Fruit fly (Drosophila melanogaster) whole organism, embryonic: ENCODE data around the gene Prosalpha6.
A peak's percentile ranks its signal among the peaks of the same experiment; 100 is the strongest.

Experiments used
- Adf1 ChIP-seq: fragments of 200-800 bp; sonication (Bioruptor generic); IDR thresholded peaks from 2 replicates; pipeline ENCODE4 v1.3.6; 2022; ENCODE audit warnings: missing biosample characterization, missing genetic modification characterization
- Awh ChIP-seq: fragments of 200-800 bp; sonication (Bioruptor generic); IDR thresholded peaks from 2 replicates; pipeline ENCODE4, ENCODE4 v1.3.6; 2022; ENCODE audit warnings: missing biosample characterization, missing genetic modification characterization
- Blimp-1 ChIP-seq: fragments of 200-800 bp; sonication (Bioruptor generic); optimal IDR thresholded peaks from 3 replicates; lab custom pipeline; 2018; ENCODE audit warnings: missing biosample characterization, missing genetic modification characterization, mild to moderate bottlenecking, moderate library complexity, missing genetic modification reagents
- CG12071 ChIP-seq: fragments of 200-800 bp; sonication (Bioruptor generic); optimal IDR thresholded peaks from 3 replicates; lab custom pipeline; 2018; ENCODE audit warnings: missing biosample characterization, mild to moderate bottlenecking, missing genetic modification characterization
- CG13775 ChIP-seq: fragments of 200-800 bp; sonication (Bioruptor generic); optimal IDR thresholded peaks from 3 replicates; lab custom pipeline; 2017; ENCODE audit warnings: missing biosample characterization, mild to moderate bottlenecking, missing genetic modification characterization
- CG14014 ChIP-seq: fragments of 200-800 bp; sonication (Bioruptor generic); IDR thresholded peaks from 2 replicates; pipeline ENCODE4 v1.3.6; 2022; ENCODE audit warnings: missing biosample characterization, missing genetic modification characterization
- CG18619 ChIP-seq: fragments of 200-800 bp; sonication (Bioruptor generic); optimal IDR thresholded peaks from 3 replicates; lab custom pipeline; 2017; ENCODE audit warnings: missing biosample characterization, mild to moderate bottlenecking, missing genetic modification characterization
- CG2875 ChIP-seq: fragments of 200-800 bp; sonication (Bioruptor generic); optimal IDR thresholded peaks from 2 replicates; lab custom pipeline; 2017; ENCODE audit warnings: missing biosample characterization, mild to moderate bottlenecking, missing genetic modification characterization, missing genetic modification reagents
- CG31365 ChIP-seq: fragments of 200-800 bp; sonication (Bioruptor generic); optimal IDR thresholded peaks from 2 replicates; lab custom pipeline; 2018; ENCODE audit warnings: missing biosample characterization, mild to moderate bottlenecking, missing genetic modification characterization
- CG32767 ChIP-seq: fragments of 200-800 bp; sonication (Bioruptor generic); IDR thresholded peaks from 2 replicates; pipeline ENCODE4 v1.3.6; 2022; ENCODE audit warnings: missing biosample characterization, missing genetic modification characterization
- CG4404 ChIP-seq: fragments of 200-800 bp; sonication (Bioruptor generic); IDR thresholded peaks from 2 replicates; pipeline ENCODE4 v1.3.6; 2022; ENCODE audit warnings: missing biosample characterization, missing genetic modification characterization
- CG4424 ChIP-seq: fragments of 200-800 bp; sonication (Bioruptor generic); optimal IDR thresholded peaks from 3 replicates; lab custom pipeline; 2016; ENCODE audit warnings: missing biosample characterization, missing genetic modification characterization
- CG6813 ChIP-seq: fragments of 200-800 bp; sonication (Bioruptor generic); optimal IDR thresholded peaks from 2 replicates; lab custom pipeline; 2017; ENCODE audit warnings: missing biosample characterization, missing genetic modification characterization, mild to moderate bottlenecking, moderate library complexity, missing genetic modification reagents
- CG8089 ChIP-seq: fragments of 200-800 bp; sonication (Bioruptor generic); optimal IDR thresholded peaks from 3 replicates; lab custom pipeline; 2016; ENCODE audit warnings: missing biosample characterization, missing genetic modification characterization
- CG8281 ChIP-seq: fragments of 200-800 bp; sonication (Bioruptor generic); optimal IDR thresholded peaks from 2 replicates; lab custom pipeline; 2018; ENCODE audit warnings: missing biosample characterization, mild to moderate bottlenecking, missing genetic modification characterization, moderate library complexity
- Dp ChIP-seq: fragments of 200-800 bp; sonication (Bioruptor generic); optimal IDR thresholded peaks from 2 replicates; lab custom pipeline; 2018; ENCODE audit warnings: missing biosample characterization, mild to moderate bottlenecking, missing genetic modification characterization, moderate library complexity
- E2f2 ChIP-seq: fragments of 200-800 bp; sonication (Bioruptor generic); IDR thresholded peaks from 2 replicates; pipeline ENCODE4 v1.3.6; 2022; ENCODE audit warnings: missing biosample characterization, missing genetic modification characterization
- Ets65A ChIP-seq: fragments of 200-800 bp; sonication (Bioruptor generic); peaks from one replicate; lab custom pipeline; 2016; ENCODE audit warnings: missing biosample characterization, missing genetic modification characterization
- Ets97D ChIP-seq: fragments of 200-800 bp; sonication (Bioruptor generic); optimal IDR thresholded peaks from 3 replicates; lab custom pipeline; 2016; ENCODE audit warnings: missing biosample characterization, missing genetic modification characterization
- Fer3 ChIP-seq: fragments of 200-800 bp; sonication (Bioruptor generic); optimal IDR thresholded peaks from 2 replicates; lab custom pipeline; 2018; ENCODE audit warnings: missing biosample characterization, mild to moderate bottlenecking, missing genetic modification characterization, moderate library complexity
- HLHmδ ChIP-seq: fragments of 200-800 bp; sonication (Bioruptor generic); optimal IDR thresholded peaks from 2 replicates; lab custom pipeline; 2018; ENCODE audit warnings: missing biosample characterization, mild to moderate bottlenecking, missing genetic modification characterization, moderate library complexity
- MBD-R2 ChIP-seq: fragments of 200-800 bp; sonication (Bioruptor generic); IDR thresholded peaks from 2 replicates; pipeline ENCODE4 v1.3.6; 2022; ENCODE audit warnings: missing biosample characterization, missing genetic modification characterization
- MESR4 ChIP-seq: fragments of 200-800 bp; sonication (Bioruptor generic); optimal IDR thresholded peaks from 2 replicates; lab custom pipeline; 2018; ENCODE audit warnings: missing biosample characterization, mild to moderate bottlenecking, missing genetic modification characterization, moderate library complexity
- Meics ChIP-seq: fragments of 200-800 bp; sonication (Bioruptor generic); optimal IDR thresholded peaks from 2 replicates; lab custom pipeline; 2017; ENCODE audit warnings: missing biosample characterization, mild to moderate bottlenecking, missing genetic modification characterization
- Neu2 ChIP-seq: fragments of 200-800 bp; sonication (Bioruptor generic); optimal IDR thresholded peaks from 3 replicates; lab custom pipeline; 2016; ENCODE audit warnings: missing biosample characterization, missing genetic modification characterization, borderline replicate concordance
- Nf-YA ChIP-seq: fragments of 200-800 bp; sonication (Bioruptor generic); IDR thresholded peaks from 2 replicates; pipeline ENCODE4 v1.3.6; 2022; ENCODE audit warnings: missing biosample characterization, missing genetic modification characterization
- Oli ChIP-seq: fragments of 200-800 bp; sonication (Bioruptor generic); optimal IDR thresholded peaks from 2 replicates; lab custom pipeline; 2018; ENCODE audit warnings: missing biosample characterization, mild to moderate bottlenecking, missing genetic modification characterization, moderate library complexity
- Rx ChIP-seq: fragments of 200-800 bp; sonication (Bioruptor generic); IDR thresholded peaks from 2 replicates; pipeline ENCODE4 v1.3.6; 2022; ENCODE audit warnings: missing biosample characterization, missing genetic modification characterization
- Sox102F ChIP-seq: fragments of 200-800 bp; sonication (Bioruptor generic); optimal IDR thresholded peaks from 2 replicates; lab custom pipeline; 2018; ENCODE audit warnings: missing biosample characterization, mild to moderate bottlenecking, missing genetic modification characterization, moderate library complexity
- al ChIP-seq: fragments of 200-800 bp; sonication (Bioruptor generic); IDR thresholded peaks from 2 replicates; pipeline ENCODE4 v1.3.6; 2022; ENCODE audit warnings: missing biosample characterization, missing genetic modification characterization
- bowl ChIP-seq: fragments of 200-800 bp; sonication (Bioruptor generic); IDR thresholded peaks from 2 replicates; pipeline ENCODE4 v1.3.6; 2022; ENCODE audit warnings: missing biosample characterization, missing genetic modification characterization
- caup ChIP-seq: fragments of 200-800 bp; sonication (Bioruptor generic); optimal IDR thresholded peaks from 3 replicates; lab custom pipeline; 2017; ENCODE audit warnings: missing biosample characterization, mild to moderate bottlenecking, missing genetic modification characterization, moderate library complexity; ENCODE audit not compliant: severe bottlenecking
- emc ChIP-seq: fragments of 200-800 bp; sonication (Bioruptor generic); optimal IDR thresholded peaks from 2 replicates; lab custom pipeline; 2016; ENCODE audit warnings: missing biosample characterization, missing genetic modification characterization
- exex ChIP-seq: fragments of 200-800 bp; sonication (Bioruptor generic); optimal IDR thresholded peaks from 4 replicates; lab custom pipeline; 2018; ENCODE audit warnings: missing biosample characterization, mild to moderate bottlenecking, missing genetic modification characterization, moderate library complexity
- ftz-f1 ChIP-seq: fragments of 200-800 bp; sonication (Bioruptor generic); optimal IDR thresholded peaks from 2 replicates; lab custom pipeline; 2016; ENCODE audit warnings: missing biosample characterization, missing genetic modification characterization
- fu2 ChIP-seq: fragments of 200-800 bp; sonication (Bioruptor generic); optimal IDR thresholded peaks from 2 replicates; lab custom pipeline; 2016; ENCODE audit warnings: missing biosample characterization, missing genetic modification characterization
- gfzf ChIP-seq: fragments of 200-800 bp; sonication (Bioruptor generic); optimal IDR thresholded peaks from 2 replicates; lab custom pipeline; 2016; ENCODE audit warnings: missing biosample characterization, mild to moderate bottlenecking, missing genetic modification characterization, moderate library complexity
- ind ChIP-seq: fragments of 200-800 bp; sonication (Bioruptor generic); optimal IDR thresholded peaks from 3 replicates; lab custom pipeline; 2016; ENCODE audit warnings: missing biosample characterization, missing genetic modification characterization
- mam ChIP-seq: fragments of 200-800 bp; sonication (Bioruptor generic); optimal IDR thresholded peaks from 3 replicates; lab custom pipeline; 2016; ENCODE audit warnings: missing biosample characterization, missing genetic modification characterization
- phol ChIP-seq: fragments of 200-800 bp; sonication (Bioruptor generic); optimal IDR thresholded peaks from 3 replicates; lab custom pipeline; 2018; ENCODE audit warnings: missing biosample characterization, mild to moderate bottlenecking, missing genetic modification characterization, moderate library complexity
- pzg ChIP-seq: fragments of 200-800 bp; sonication (Bioruptor generic); optimal IDR thresholded peaks from 3 replicates; lab custom pipeline; 2018; ENCODE audit warnings: missing biosample characterization, mild to moderate bottlenecking, missing genetic modification characterization, moderate library complexity
- sc ChIP-seq, 3 experiments: fragments of >200 bp in 2 of 3; fragments of 200-800 bp in 1 of 3; sonication (Bioruptor generic) in 1 of 3; optimal IDR thresholded peaks; 2 replicates in 2 of 3; 3 replicates in 1 of 3; lab custom pipeline; 2017; ENCODE audit warnings: mild to moderate bottlenecking in 1 of 3, missing biosample characterization in 1 of 3, missing genetic modification characterization in 1 of 3, missing genetic modification reagents in 1 of 3
- sna ChIP-seq: fragments of 200-800 bp; sonication (Bioruptor generic); IDR thresholded peaks from 2 replicates; pipeline ENCODE4 v1.3.6; 2022; ENCODE audit warnings: missing biosample characterization, missing genetic modification characterization; ENCODE audit not compliant: partially characterized antibody
- so ChIP-seq: fragments of 200-800 bp; sonication (Bioruptor generic); IDR thresholded peaks from 3 replicates; pipeline ENCODE4 v1.3.6; 2022; ENCODE audit warnings: missing biosample characterization, missing genetic modification characterization
- stwl ChIP-seq: fragments of 200-800 bp; sonication (Bioruptor generic); optimal IDR thresholded peaks from 3 replicates; lab custom pipeline; 2018; ENCODE audit warnings: missing biosample characterization, mild to moderate bottlenecking, missing genetic modification characterization, moderate library complexity
- tll ChIP-seq, 2 experiments: fragments of 200-800 bp in 1 of 2; fragments of >200 bp in 1 of 2; sonication (Bioruptor generic) in 1 of 2; optimal IDR thresholded peaks; 2 replicates each; lab custom pipeline; 2017 to 2019; ENCODE audit warnings: missing biosample characterization in 2 of 2, missing genetic modification characterization in 2 of 2, mild to moderate bottlenecking in 1 of 2, moderate library complexity in 1 of 2
- tx ChIP-seq: fragments of 200-800 bp; sonication (Bioruptor generic); optimal IDR thresholded peaks from 2 replicates; lab custom pipeline; 2016; ENCODE audit warnings: missing biosample characterization, missing genetic modification characterization
- wek ChIP-seq: fragments of 200-800 bp; sonication (Bioruptor generic); optimal IDR thresholded peaks from 3 replicates; lab custom pipeline; 2018; ENCODE audit warnings: missing biosample characterization, mild to moderate bottlenecking, missing genetic modification characterization, moderate library complexity

The Prosalpha6 gene

DNA sequence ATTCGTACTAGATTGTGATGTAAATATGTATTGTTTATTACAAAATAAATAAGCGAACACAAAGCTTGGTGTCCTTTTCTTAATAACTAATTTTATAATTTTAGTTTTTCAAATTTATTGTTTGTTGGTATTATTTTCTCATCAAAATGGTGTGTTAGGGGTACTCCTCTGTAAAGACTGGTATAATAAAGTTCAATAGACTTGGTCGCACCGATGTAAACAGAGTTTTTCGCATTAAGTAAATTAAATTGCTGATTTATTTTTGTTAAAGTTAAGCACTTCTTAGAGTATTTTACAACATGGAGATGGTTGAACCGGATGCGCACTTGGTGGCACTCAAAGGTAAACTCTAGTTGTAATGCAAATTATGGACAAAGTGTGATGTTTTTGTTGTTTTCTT lies 45.4 kb downstream of the Prosalpha6 start, which contains the start of gene CG4953 (continued):
- TF ChIP-seq Sox102F (GFP tag; lab: Kevin White, UChicago) (no peak), ftz-f1 (GFP tag; lab: Kevin White, UChicago) (no peak), CG8281 (tag; lab: Kevin White, UChicago) (no peak), HLHmδ (GFP tag; lab: Kevin White, UChicago) (no peak), stwl (peak; percentile 32), fu2 (GFP tag; lab: Kevin White, UChicago) (no peak), emc (GFP tag; lab: Kevin White, UChicago) (no peak), al (GFP tag; lab: Robert Waterston, UW) (no peak), Ets97D (no peak), CG13775 (GFP tag; lab: Kevin White, UChicago) (no peak), gfzf (GFP tag; lab: Kevin White, UChicago) (peak; percentile 67), E2f2 (GFP tag; lab: Robert Waterston, UW) (peak; percentile 26; the same call in 1 of the 2 replicates), Awh (GFP tag; lab: Robert Waterston, UW) (no peak), Ets65A (GFP tag; lab: Kevin White, UChicago) (no peak), pzg (GFP tag; lab: Kevin White, UChicago) (peak; percentile 44), CG18619 (GFP tag; lab: Kevin White, UChicago) (no peak), CG8089 (no peak), MESR4 (peak; percentile 33), CG12071 (no peak), tll (GFP tag; optimal IDR thresholded peaks at IDR 0.05; lab: Kevin White, UChicago) (no peak), CG4424 (GFP tag; lab: Kevin White, UChicago) (no peak), Fer3 (no peak), caup (GFP tag; lab: Kevin White, UChicago) (no peak), sna (no peak), bowl (GFP tag; lab: Robert Waterston, UW) (no peak), wek (GFP tag; lab: Kevin White, UChicago) (peak; percentile 93), exex (tag; lab: Kevin White, UChicago) (no peak), Adf1 (no peak), MBD-R2 (GFP tag; lab: Robert Waterston, UW) (peak; percentile 66), Neu2 (GFP tag; lab: Kevin White, UChicago) (no peak), CG14014 (GFP tag; lab: Robert Waterston, UW) (no peak), Nf-YA (GFP tag; lab: Robert Waterston, UW) (no peak), mam (GFP tag; lab: Kevin White, UChicago) (no peak), Oli (tag; lab: Kevin White, UChicago) (no peak), Meics (GFP tag; lab: Kevin White, UChicago) (no peak), CG32767 (GFP tag; lab: Robert Waterston, UW) (no peak), phol (peak; percentile 0), Rx (no peak), CG2875 (GFP tag; lab: Kevin White, UChicago) (no peak), Blimp-1 (no peak), CG6813 (GFP tag; lab: Kevin White, UChicago) (no peak), tx (GFP tag; lab: Kevin White, UChicago) (no peak), Dp (peak; percentile 14), CG31365 (no peak), ind (GFP tag; lab: Kevin White, UChicago) (no peak), CG4404 (GFP tag; lab: Robert Waterston, UW) (no peak), so (GFP tag; lab: Robert Waterston, UW) (no peak), sc (optimal IDR thresholded peaks at IDR 0.05; lab: Kevin White, UChicago) (no peak), sc (GFP tag; optimal IDR thresholded peaks at IDR 0.05; lab: Kevin White, UChicago) (no peak)
